Fruit fly (Drosophila melanogaster) whole organism, embryonic: ENCODE results near the gene plx.

Source experiments
- Ada2b ChIP-seq: fragments of 200-800 bp; sonication (Bioruptor generic); IDR thresholded peaks from 2 replicates; pipeline ENCODE4 v1.3.6; 2022; ENCODE audit warnings: missing biosample characterization, missing genetic modification characterization
- Awh ChIP-seq: fragments of 200-800 bp; sonication (Bioruptor generic); IDR thresholded peaks from 2 replicates; pipeline ENCODE4, ENCODE4 v1.3.6; 2022; ENCODE audit warnings: missing biosample characterization, missing genetic modification characterization
- Blimp-1 ChIP-seq: fragments of 200-800 bp; sonication (Bioruptor generic); optimal IDR thresholded peaks from 3 replicates; lab custom pipeline; 2018; ENCODE audit warnings: missing biosample characterization, missing genetic modification characterization, mild to moderate bottlenecking, moderate library complexity, missing genetic modification reagents
- CG11398 ChIP-seq: fragments of 200-800 bp; sonication (Bioruptor generic); optimal IDR thresholded peaks from 2 replicates; lab custom pipeline; 2016; ENCODE audit warnings: missing biosample characterization, missing genetic modification characterization
- CG13624 ChIP-seq: fragments of 200-800 bp; sonication (Bioruptor generic); optimal IDR thresholded peaks from 2 replicates; lab custom pipeline; 2016; ENCODE audit warnings: missing biosample characterization, missing genetic modification characterization
- CG15479 ChIP-seq: fragments of 200-800 bp; sonication (Bioruptor generic); optimal IDR thresholded peaks from 3 replicates; lab custom pipeline; 2019; ENCODE audit warnings: missing biosample characterization, mild to moderate bottlenecking, missing genetic modification characterization, moderate library complexity
- CG16813 ChIP-seq: fragments of 200-800 bp; sonication (Bioruptor generic); IDR thresholded peaks from 3 replicates; pipeline ENCODE4 v1.3.6; 2022; ENCODE audit warnings: missing biosample characterization, missing genetic modification characterization; ENCODE audit not compliant: partially characterized antibody
- CG16863 ChIP-seq: fragments of 200-800 bp; sonication (Bioruptor generic); optimal IDR thresholded peaks from 3 replicates; lab custom pipeline; 2016; ENCODE audit warnings: missing biosample characterization, missing genetic modification characterization
- CG17829 ChIP-seq: fragments of 200-800 bp; optimal IDR thresholded peaks from 2 replicates; lab custom pipeline; 2019; ENCODE audit warnings: missing biosample characterization, mild to moderate bottlenecking, missing genetic modification characterization, moderate library complexity
- CG34376 ChIP-seq: fragments of 200-800 bp; sonication (Bioruptor generic); optimal IDR thresholded peaks from 2 replicates; lab custom pipeline; 2018; ENCODE audit warnings: missing biosample characterization, mild to moderate bottlenecking, missing genetic modification characterization
- CG42726 ChIP-seq: fragments of 200-800 bp; sonication (Bioruptor generic); IDR thresholded peaks from 2 replicates; pipeline ENCODE4 v1.3.6; 2022; ENCODE audit warnings: missing biosample characterization, missing genetic modification characterization; ENCODE audit not compliant: partially characterized antibody
- CG4282 ChIP-seq: fragments of 200-800 bp; sonication (Bioruptor generic); optimal IDR thresholded peaks from 2 replicates; lab custom pipeline; 2016; ENCODE audit warnings: missing biosample characterization, missing genetic modification characterization
- CG4328 ChIP-seq: fragments of 200-800 bp; sonication (Bioruptor generic); optimal IDR thresholded peaks from 3 replicates; lab custom pipeline; 2017; ENCODE audit warnings: missing biosample characterization, missing genetic modification reagents, missing genetic modification characterization
- CG7372 ChIP-seq: fragments of 200-800 bp; sonication (Bioruptor generic); IDR thresholded peaks from 2 replicates; pipeline ENCODE4 v1.3.6; 2022; ENCODE audit warnings: missing biosample characterization, missing genetic modification characterization
- CG7786 ChIP-seq: fragments of 200-800 bp; sonication (Bioruptor generic); optimal IDR thresholded peaks from 2 replicates; lab custom pipeline; 2016; ENCODE audit warnings: missing biosample characterization, missing genetic modification characterization
- CG9437 ChIP-seq: fragments of 200-800 bp; sonication (Bioruptor generic); optimal IDR thresholded peaks from 2 replicates; lab custom pipeline; 2018; ENCODE audit warnings: missing biosample characterization, mild to moderate bottlenecking, missing genetic modification characterization
- CHES-1-like ChIP-seq: fragments of 200-800 bp; sonication (Bioruptor generic); optimal IDR thresholded peaks from 2 replicates; lab custom pipeline; 2016; ENCODE audit warnings: missing biosample characterization, missing genetic modification characterization
- Doc2 ChIP-seq: fragments of 200-800 bp; sonication (Bioruptor generic); IDR thresholded peaks from 2 replicates; pipeline ENCODE4 v1.3.6; 2022; ENCODE audit warnings: missing biosample characterization, missing genetic modification characterization
- Fer2 ChIP-seq: fragments of 200-800 bp; sonication (Bioruptor generic); optimal IDR thresholded peaks from 2 replicates; lab custom pipeline; 2018; ENCODE audit warnings: missing biosample characterization, mild to moderate bottlenecking, missing genetic modification characterization, moderate library complexity
- H2.0 ChIP-seq: fragments of 200-800 bp; sonication (Bioruptor generic); IDR thresholded peaks from 2 replicates; pipeline ENCODE4 v1.3.6; 2022; ENCODE audit warnings: missing biosample characterization, missing genetic modification characterization
- HLHmδ ChIP-seq: fragments of 200-800 bp; sonication (Bioruptor generic); optimal IDR thresholded peaks from 2 replicates; lab custom pipeline; 2018; ENCODE audit warnings: missing biosample characterization, mild to moderate bottlenecking, missing genetic modification characterization, moderate library complexity
- Lim3 ChIP-seq: fragments of 200-800 bp; sonication (Bioruptor generic); IDR thresholded peaks from 2 replicates; pipeline ENCODE4 v1.3.6; 2022; ENCODE audit warnings: missing biosample characterization, missing genetic modification characterization
- Opbp ChIP-seq: fragments of 200-800 bp; sonication (Bioruptor generic); IDR thresholded peaks from 3 replicates; pipeline ENCODE4 v1.3.6; 2022; ENCODE audit warnings: missing biosample characterization, missing genetic modification characterization; ENCODE audit not compliant: partially characterized antibody
- Scr ChIP-seq: fragments of 200-800 bp; sonication (Bioruptor generic); IDR thresholded peaks from 2 replicates; pipeline ENCODE4 v1.3.6; 2022; ENCODE audit warnings: missing biosample characterization, missing genetic modification characterization; ENCODE audit not compliant: partially characterized antibody
- Sox102F ChIP-seq: fragments of 200-800 bp; sonication (Bioruptor generic); optimal IDR thresholded peaks from 2 replicates; lab custom pipeline; 2018; ENCODE audit warnings: missing biosample characterization, mild to moderate bottlenecking, missing genetic modification characterization, moderate library complexity
- Tbp ChIP-seq: fragments of >200 bp; optimal IDR thresholded peaks from 2 replicates; lab custom pipeline; 2018; ENCODE audit warnings: missing biosample characterization, missing genetic modification characterization
- Xrp1 ChIP-seq: fragments of 200-800 bp; sonication (Bioruptor generic); IDR thresholded peaks from 2 replicates; pipeline ENCODE4 v1.3.6; 2022; ENCODE audit warnings: missing biosample characterization, missing genetic modification characterization
- bbx ChIP-seq: fragments of 200-800 bp; sonication (Bioruptor generic); IDR thresholded peaks from 2 replicates; pipeline ENCODE4 v1.3.6; 2022; ENCODE audit warnings: missing biosample characterization, missing genetic modification characterization; ENCODE audit not compliant: partially characterized antibody
- br ChIP-seq: fragments of >200 bp; optimal IDR thresholded peaks from 2 replicates; lab custom pipeline; 2017
- corto ChIP-seq: fragments of 200-800 bp; sonication (Bioruptor generic); optimal IDR thresholded peaks from 2 replicates; lab custom pipeline; 2016; ENCODE audit warnings: missing biosample characterization, mild to moderate bottlenecking, missing genetic modification characterization, moderate library complexity
- esg ChIP-seq: fragments of 200-800 bp; sonication (Bioruptor generic); conservative IDR thresholded peaks from 2 replicates; pipeline ENCODE4 v1.3.6; 2022; ENCODE audit warnings: missing biosample characterization, missing genetic modification characterization
- fu2 ChIP-seq: fragments of 200-800 bp; sonication (Bioruptor generic); optimal IDR thresholded peaks from 2 replicates; lab custom pipeline; 2016; ENCODE audit warnings: missing biosample characterization, missing genetic modification characterization
- gcm2 ChIP-seq: fragments of 200-800 bp; sonication (Bioruptor generic); optimal IDR thresholded peaks from 2 replicates; lab custom pipeline; 2016; ENCODE audit warnings: missing biosample characterization, missing genetic modification characterization
- gsb ChIP-seq: fragments of 200-800 bp; sonication (Bioruptor generic); IDR thresholded peaks from 2 replicates; pipeline ENCODE4 v1.3.6; 2022; ENCODE audit warnings: missing biosample characterization, missing genetic modification characterization
- hbn ChIP-seq: fragments of 200-800 bp; sonication (Bioruptor generic); IDR thresholded peaks from 2 replicates; pipeline ENCODE4 v1.3.6; 2022; ENCODE audit warnings: missing biosample characterization, missing genetic modification characterization; ENCODE audit not compliant: partially characterized antibody
- jing ChIP-seq: fragments of 200-800 bp; sonication (Bioruptor generic); optimal IDR thresholded peaks from 2 replicates; lab custom pipeline; 2018; ENCODE audit warnings: missing biosample characterization, mild to moderate bottlenecking, missing genetic modification characterization
- ken ChIP-seq: fragments of 200-800 bp; sonication (Bioruptor generic); IDR thresholded peaks from 3 replicates; pipeline ENCODE4 v1.3.6; 2022; ENCODE audit warnings: missing biosample characterization, missing genetic modification characterization
- lmd ChIP-seq: fragments of 200-800 bp; sonication (Bioruptor generic); IDR thresholded peaks from 2 replicates; pipeline ENCODE4 v1.3.6; 2022; ENCODE audit warnings: missing biosample characterization, missing genetic modification characterization
- run ChIP-seq: fragments of 200-800 bp; sonication (Bioruptor generic); optimal IDR thresholded peaks from 3 replicates; lab custom pipeline; 2018; ENCODE audit warnings: missing biosample characterization, mild to moderate bottlenecking, missing genetic modification characterization
- slbo ChIP-seq: fragments of 200-800 bp; sonication (Bioruptor generic); IDR thresholded peaks from 2 replicates; pipeline ENCODE4 v1.3.6; 2022; ENCODE audit warnings: missing biosample characterization, missing genetic modification characterization
- sna ChIP-seq: fragments of 200-800 bp; sonication (Bioruptor generic); IDR thresholded peaks from 2 replicates; pipeline ENCODE4 v1.3.6; 2022; ENCODE audit warnings: missing biosample characterization, missing genetic modification characterization; ENCODE audit not compliant: partially characterized antibody
- tio ChIP-seq: fragments of 200-800 bp; sonication (Bioruptor generic); optimal IDR thresholded peaks from 2 replicates; lab custom pipeline; 2017; ENCODE audit warnings: missing biosample characterization, missing genetic modification characterization, inconsistent platforms
- trem ChIP-seq: fragments of 200-800 bp; optimal IDR thresholded peaks from 3 replicates; lab custom pipeline; 2019; ENCODE audit warnings: missing biosample characterization, mild to moderate bottlenecking, missing genetic modification characterization, moderate library complexity
- tup ChIP-seq: fragments of 200-800 bp; sonication (Bioruptor generic); optimal IDR thresholded peaks from 2 replicates; lab custom pipeline; 2016; ENCODE audit warnings: missing biosample characterization, mild to moderate bottlenecking, missing genetic modification characterization, moderate library complexity
- tx ChIP-seq: fragments of 200-800 bp; sonication (Bioruptor generic); optimal IDR thresholded peaks from 2 replicates; lab custom pipeline; 2016; ENCODE audit warnings: missing biosample characterization, missing genetic modification characterization
- unc-4 ChIP-seq: fragments of 200-800 bp; sonication (Bioruptor generic); IDR thresholded peaks from 2 replicates; pipeline ENCODE4 v1.3.6; 2022; ENCODE audit warnings: missing biosample characterization, missing genetic modification characterization; ENCODE audit not compliant: partially characterized antibody
- vvl ChIP-seq: fragments of 200-800 bp; sonication (Bioruptor generic); IDR thresholded peaks from 2 replicates; pipeline ENCODE4 v1.3.6; 2022; ENCODE audit warnings: missing biosample characterization, missing genetic modification characterization
- wdn ChIP-seq: fragments of 200-800 bp; sonication (Bioruptor generic); IDR thresholded peaks from 2 replicates; pipeline ENCODE4 v1.3.6; 2022; ENCODE audit warnings: missing biosample characterization, missing genetic modification characterization
- zf30C ChIP-seq: fragments of 200-800 bp; sonication (Bioruptor generic); optimal IDR thresholded peaks from 3 replicates; lab custom pipeline; 2018; ENCODE audit warnings: missing biosample characterization, mild to moderate bottlenecking, missing genetic modification characterization
- zfh1 ChIP-seq: fragments of 200-800 bp; sonication (Bioruptor generic); IDR thresholded peaks from 3 replicates; pipeline ENCODE4 v1.3.6; 2022; ENCODE audit warnings: missing biosample characterization, missing genetic modification characterization

The plx gene

dm6 chr3R:5705469-5706067 lies 19.9 kb downstream of the plx start (continued):
- TF ChIP-seq slbo (peak; percentile 22; the same call in 1 of the 2 replicates), Doc2 (GFP tag; lab: Robert Waterston, UW) (no peak), CG16813 (no peak), tup (GFP tag; lab: Kevin White, UChicago) (no peak), gcm2 (no peak), Scr (GFP tag; lab: Robert Waterston, UW) (no peak), CHES-1-like (GFP tag; lab: Kevin White, UChicago) (peak; percentile 26), sna (GFP tag; lab: Robert Waterston, UW) (no peak), Sox102F (peak; percentile 71), gsb (GFP tag; lab: Robert Waterston, UW) (no peak), lmd (GFP tag; lab: Robert Waterston, UW) (peak; percentile 73), CG4328 (GFP tag; lab: Kevin White, UChicago) (peak; percentile 58), zf30C (GFP tag; lab: Kevin White, UChicago) (no peak), H2.0 (GFP tag; lab: Robert Waterston, UW) (no peak), hbn (GFP tag; lab: Robert Waterston, UW) (no peak), Opbp (GFP tag; lab: Robert Waterston, UW) (no peak), ken (GFP tag; lab: Robert Waterston, UW) (no peak), Awh (GFP tag; lab: Robert Waterston, UW) (peak; percentile 28; the same call in 1 of the 2 replicates), CG16863 (GFP tag; lab: Kevin White, UChicago) (peak; percentile 29), Tbp (GFP tag; lab: Kevin White, UChicago) (no peak), HLHmδ (GFP tag; lab: Kevin White, UChicago) (no peak), jing (peak; percentile 40), CG15479 (GFP tag; lab: Kevin White, UChicago) (no peak), CG7786 (GFP tag; lab: Kevin White, UChicago) (peak; percentile 5), CG4282 (no peak), Ada2b (GFP tag; lab: Robert Waterston, UW) (0 out of 2 replicates have a peak, but pooled peaks have one; percentile 9), esg (peak; percentile 47; the same call in 1 of the 2 replicates), CG9437 (GFP tag; lab: Kevin White, UChicago) (peak; percentile 59), tx (GFP tag; lab: Kevin White, UChicago) (peak; percentile 54), corto (GFP tag; lab: Kevin White, UChicago) (no peak), Fer2 (tag; lab: Kevin White, UChicago) (no peak), CG11398 (peak; percentile 8), CG42726 (no peak), CG7372 (0 out of 2 replicates have a peak, but pooled peaks have one; percentile 22), trem (tag; lab: Kevin White, UChicago) (peak; percentile 73), br (lab: Kevin White, UChicago) (no peak), bbx (GFP tag; lab: Robert Waterston, UW) (no peak), CG13624 (GFP tag; lab: Kevin White, UChicago) (peak; percentile 54), CG17829 (tag; lab: Kevin White, UChicago) (peak; percentile 80), vvl (peak; percentile 53), Xrp1 (GFP tag; lab: Robert Waterston, UW) (peak; percentile 68; the same call in 1 of the 2 replicates), zfh1 (GFP tag; lab: Robert Waterston, UW) (0 out of 3 replicates have a peak, but pooled peaks have one; percentile 56), unc-4 (GFP tag; lab: Robert Waterston, UW) (no peak), run (peak; percentile 25), CG34376 (GFP tag; lab: Kevin White, UChicago) (no peak), fu2 (GFP tag; lab: Kevin White, UChicago) (no peak), tio (GFP tag; lab: Kevin White, UChicago) (peak; percentile 70), Lim3 (GFP tag; lab: Robert Waterston, UW) (no peak), Blimp-1 (GFP tag; lab: Kevin White, UChicago) (no peak), wdn (GFP tag; lab: Robert Waterston, UW) (no peak)
